Worm (Caenorhabditis elegans): Measurements from ENCODE around the gene srw-107.

- TF ChIP-seq gmeb-2 (tag; optimal IDR thresholded peaks at IDR 0.05), result no peak
- no peak for TF ChIP-seq ceh-31 (tag; optimal IDR thresholded peaks at IDR 0.05)
- TF ChIP-seq unc-55 (GFP tag; optimal IDR thresholded peaks at IDR 0.05), result no peak
- no peak for TF ChIP-seq dmd-4 (tag; optimal IDR thresholded peaks at IDR 0.05; ENCODE audit: borderline replicate concordance)
- no peak for TF ChIP-seq ceh-14 (tag; optimal IDR thresholded peaks at IDR 0.05)
- no peak for TF ChIP-seq syd-9 (tag; optimal IDR thresholded peaks at IDR 0.05)
- no peak for TF ChIP-seq sdc-2 (tag; optimal IDR thresholded peaks at IDR 0.05)
- TF ChIP-seq sox-4 (tag; optimal IDR thresholded peaks at IDR 0.05), result no peak
- no peak for TF ChIP-seq ceh-9 (tag; optimal IDR thresholded peaks at IDR 0.05)
- TF ChIP-seq unc-42 (tag; optimal IDR thresholded peaks at IDR 0.05), result no peak
Observed at ce11 chrV:483289-483795, 38.1 kb downstream of the srw-107 start, which contains the start of gene nhr-130.
